Fruit fly (Drosophila melanogaster) whole organism, embryonic: ENCODE measurements around the gene Gclm.

ENCODE experiments used
- ATbp ChIP-seq: fragments of 200-800 bp; sonication (Bioruptor generic); optimal IDR thresholded peaks from 2 replicates; lab custom pipeline; 2017; ENCODE audit warnings: missing biosample characterization, mild to moderate bottlenecking, missing genetic modification characterization, missing genetic modification reagents
- B-H1 ChIP-seq: fragments of 200-800 bp; sonication (Bioruptor generic); IDR thresholded peaks from 3 replicates; pipeline ENCODE4 v1.3.6; 2022; ENCODE audit warnings: missing biosample characterization, missing genetic modification characterization
- Blimp-1 ChIP-seq: fragments of 200-800 bp; sonication (Bioruptor generic); optimal IDR thresholded peaks from 3 replicates; lab custom pipeline; 2018; ENCODE audit warnings: missing biosample characterization, missing genetic modification characterization, mild to moderate bottlenecking, moderate library complexity, missing genetic modification reagents
- CG10979 ChIP-seq: fragments of 200-800 bp; sonication (Bioruptor generic); optimal IDR thresholded peaks from 2 replicates; lab custom pipeline; 2018; ENCODE audit warnings: missing biosample characterization, mild to moderate bottlenecking, missing genetic modification characterization, moderate library complexity
- CG11504 ChIP-seq: fragments of 200-800 bp; sonication (Bioruptor generic); optimal IDR thresholded peaks from 3 replicates; lab custom pipeline; 2019; ENCODE audit warnings: missing biosample characterization, mild to moderate bottlenecking, missing genetic modification characterization, moderate library complexity
- CG12391 ChIP-seq: fragments of 200-800 bp; sonication (Bioruptor generic); optimal IDR thresholded peaks from 3 replicates; lab custom pipeline; 2018; ENCODE audit warnings: missing biosample characterization, mild to moderate bottlenecking, missing genetic modification characterization, moderate library complexity
- CG12769 ChIP-seq: fragments of 200-800 bp; sonication (Bioruptor generic); optimal IDR thresholded peaks from 2 replicates; lab custom pipeline; 2019; ENCODE audit warnings: missing biosample characterization, mild to moderate bottlenecking, missing genetic modification characterization, moderate library complexity
- CG15696 ChIP-seq: fragments of 200-800 bp; sonication (Bioruptor generic); optimal IDR thresholded peaks from 2 replicates; lab custom pipeline; 2019; ENCODE audit warnings: missing biosample characterization, mild to moderate bottlenecking, missing genetic modification characterization, moderate library complexity
- CG17361 ChIP-seq: fragments of 200-800 bp; sonication (Bioruptor generic); IDR thresholded peaks from 3 replicates; pipeline ENCODE4 v1.3.6; 2022; ENCODE audit warnings: missing biosample characterization, missing genetic modification characterization
- CG17829 ChIP-seq: fragments of 200-800 bp; optimal IDR thresholded peaks from 2 replicates; lab custom pipeline; 2019; ENCODE audit warnings: missing biosample characterization, mild to moderate bottlenecking, missing genetic modification characterization, moderate library complexity
- CG17912 ChIP-seq: fragments of 200-800 bp; sonication (Bioruptor generic); optimal IDR thresholded peaks from 2 replicates; lab custom pipeline; 2018; ENCODE audit warnings: missing biosample characterization, mild to moderate bottlenecking, missing genetic modification characterization
- CG18262 ChIP-seq: fragments of 200-800 bp; optimal IDR thresholded peaks from 3 replicates; lab custom pipeline; 2019; ENCODE audit warnings: missing biosample characterization, mild to moderate bottlenecking, missing genetic modification characterization, moderate library complexity
- CG18476 ChIP-seq: fragments of 200-800 bp; sonication (Bioruptor generic); optimal IDR thresholded peaks from 2 replicates; lab custom pipeline; 2016; ENCODE audit warnings: missing biosample characterization, mild to moderate bottlenecking, missing genetic modification characterization
- CG30020 ChIP-seq: fragments of 200-800 bp; optimal IDR thresholded peaks from 2 replicates; lab custom pipeline; 2019; ENCODE audit warnings: missing biosample characterization, mild to moderate bottlenecking, missing genetic modification characterization, moderate library complexity
- CG4424 ChIP-seq: fragments of 200-800 bp; sonication (Bioruptor generic); optimal IDR thresholded peaks from 3 replicates; lab custom pipeline; 2016; ENCODE audit warnings: missing biosample characterization, missing genetic modification characterization
- CG7839 ChIP-seq: fragments of 200-800 bp; sonication (Bioruptor generic); optimal IDR thresholded peaks from 3 replicates; lab custom pipeline; 2018; ENCODE audit warnings: missing biosample characterization, mild to moderate bottlenecking, missing genetic modification characterization, moderate library complexity
- CG8924 ChIP-seq: fragments of 200-800 bp; optimal IDR thresholded peaks from 3 replicates; lab custom pipeline; 2019; ENCODE audit warnings: missing biosample characterization, mild to moderate bottlenecking, missing genetic modification characterization, moderate library complexity
- CG9817 ChIP-seq: fragments of 200-800 bp; sonication (Bioruptor generic); optimal IDR thresholded peaks from 2 replicates; lab custom pipeline; 2018; ENCODE audit warnings: missing biosample characterization, mild to moderate bottlenecking, missing genetic modification characterization, moderate library complexity
- CHES-1-like ChIP-seq: fragments of 200-800 bp; sonication (Bioruptor generic); optimal IDR thresholded peaks from 2 replicates; lab custom pipeline; 2016; ENCODE audit warnings: missing biosample characterization, missing genetic modification characterization
- Dref ChIP-seq: fragments of 200-800 bp; sonication (Bioruptor generic); IDR thresholded peaks from 2 replicates; pipeline ENCODE4 v1.3.6; 2022; ENCODE audit warnings: missing biosample characterization, missing genetic modification characterization
- Drgx ChIP-seq: fragments of 200-800 bp; sonication (Bioruptor generic); IDR thresholded peaks from 2 replicates; pipeline ENCODE4 v1.3.6; 2022; ENCODE audit warnings: missing biosample characterization, missing genetic modification characterization
- Ets97D ChIP-seq: fragments of 200-800 bp; sonication (Bioruptor generic); optimal IDR thresholded peaks from 3 replicates; lab custom pipeline; 2016; ENCODE audit warnings: missing biosample characterization, missing genetic modification characterization
- Fer1 ChIP-seq: fragments of 200-800 bp; sonication (Bioruptor generic); optimal IDR thresholded peaks from 2 replicates; lab custom pipeline; 2017; ENCODE audit warnings: missing biosample characterization, mild to moderate bottlenecking, missing genetic modification characterization
- H2.0 ChIP-seq: fragments of 200-800 bp; sonication (Bioruptor generic); IDR thresholded peaks from 2 replicates; pipeline ENCODE4 v1.3.6; 2022; ENCODE audit warnings: missing biosample characterization, missing genetic modification characterization
- Hr3 ChIP-seq: fragments of 200-800 bp; sonication (Bioruptor generic); optimal IDR thresholded peaks from 3 replicates; lab custom pipeline; 2016; ENCODE audit warnings: missing biosample characterization, missing genetic modification characterization
- Hr51 ChIP-seq, 2 experiments: fragments of 200-800 bp; sonication (Bioruptor generic); optimal IDR thresholded peaks; 2 replicates in 1 of 2; 3 replicates in 1 of 2; lab custom pipeline; 2016 to 2018; ENCODE audit warnings: missing biosample characterization in 2 of 2, missing genetic modification characterization in 2 of 2, mild to moderate bottlenecking in 1 of 2, moderate library complexity in 1 of 2
- Hsf ChIP-seq: fragments of 200-800 bp; sonication (Bioruptor generic); optimal IDR thresholded peaks from 3 replicates; lab custom pipeline; 2016; ENCODE audit warnings: missing biosample characterization, missing genetic modification characterization
- Oli ChIP-seq: fragments of 200-800 bp; sonication (Bioruptor generic); optimal IDR thresholded peaks from 2 replicates; lab custom pipeline; 2018; ENCODE audit warnings: missing biosample characterization, mild to moderate bottlenecking, missing genetic modification characterization, moderate library complexity
- Ptx1 ChIP-seq: fragments of 200-800 bp; sonication (Bioruptor generic); IDR thresholded peaks from 2 replicates; pipeline ENCODE4 v1.3.6; 2022; ENCODE audit warnings: missing biosample characterization, missing genetic modification characterization
- Side ChIP-seq: fragments of 200-800 bp; sonication (Bioruptor generic); optimal IDR thresholded peaks from 2 replicates; lab custom pipeline; 2016; ENCODE audit warnings: missing biosample characterization, missing genetic modification characterization
- Sry-β ChIP-seq: fragments of 200-800 bp; sonication (Bioruptor generic); optimal IDR thresholded peaks from 2 replicates; lab custom pipeline; 2018; ENCODE audit warnings: missing biosample characterization, mild to moderate bottlenecking, missing genetic modification characterization, moderate library complexity
- Ssrp ChIP-seq: fragments of 200-800 bp; sonication (Bioruptor generic); optimal IDR thresholded peaks from 2 replicates; lab custom pipeline; 2018; ENCODE audit warnings: missing biosample characterization, mild to moderate bottlenecking, missing genetic modification characterization, moderate library complexity
- Xbp1 ChIP-seq: fragments of 200-800 bp; sonication (Bioruptor generic); optimal IDR thresholded peaks from 3 replicates; lab custom pipeline; 2016; ENCODE audit warnings: missing biosample characterization, mild to moderate bottlenecking, missing genetic modification characterization
- ci ChIP-seq: fragments of 200-800 bp; sonication (Bioruptor generic); IDR thresholded peaks from 3 replicates; pipeline ENCODE4 v1.3.6; 2022; ENCODE audit warnings: missing biosample characterization, missing genetic modification characterization
- croc ChIP-seq: fragments of 200-800 bp; sonication (Bioruptor generic); conservative IDR thresholded peaks from 3 replicates; pipeline ENCODE4 v1.3.6; 2022; ENCODE audit warnings: missing biosample characterization, missing genetic modification characterization
- gem ChIP-seq: fragments of 200-800 bp; sonication (Bioruptor generic); optimal IDR thresholded peaks from 2 replicates; lab custom pipeline; 2019; ENCODE audit warnings: missing biosample characterization, mild to moderate bottlenecking, missing genetic modification characterization, moderate library complexity
- grau ChIP-seq: fragments of 200-800 bp; optimal IDR thresholded peaks from 3 replicates; lab custom pipeline; 2019; ENCODE audit warnings: missing biosample characterization, mild to moderate bottlenecking, missing genetic modification characterization, moderate library complexity
- hkb ChIP-seq, 2 experiments: fragments of 200-800 bp in 1 of 2; fragments of >200 bp in 1 of 2; sonication (Bioruptor generic) in 1 of 2; IDR thresholded peaks in 1 of 2; optimal IDR thresholded peaks in 1 of 2; 2 replicates each; pipeline versions ENCODE4 v1.3.6 to Lab custom; 2017 to 2022; ENCODE audit warnings: missing biosample characterization in 1 of 2, missing genetic modification characterization in 1 of 2
- knrl ChIP-seq: fragments of 200-800 bp; sonication (Bioruptor generic); IDR thresholded peaks from 3 replicates; pipeline ENCODE4 v1.3.6; 2022; ENCODE audit warnings: missing biosample characterization, missing genetic modification characterization; ENCODE audit not compliant: partially characterized antibody
- pan ChIP-seq, 4 experiments: fragments of >200 bp in 3 of 4; fragments of 200-800 bp in 1 of 4; sonication (Bioruptor generic) in 1 of 4; optimal IDR thresholded peaks in 3 of 4; IDR thresholded peaks in 1 of 4; 2 replicates each; pipeline versions ENCODE4 v1.3.6 to Lab custom; 2017 to 2022; ENCODE audit warnings: missing biosample characterization in 2 of 4, missing genetic modification characterization in 2 of 4, mixed read lengths in 1 of 4
- pnt ChIP-seq: fragments of 200-800 bp; sonication (Bioruptor generic); optimal IDR thresholded peaks from 3 replicates; lab custom pipeline; 2016; ENCODE audit warnings: missing biosample characterization, missing genetic modification characterization
- sens ChIP-seq: fragments of 200-800 bp; sonication (Bioruptor generic); peaks from one replicate; lab custom pipeline; 2016; ENCODE audit warnings: missing biosample characterization, missing genetic modification characterization
- sens-2 ChIP-seq: fragments of 200-800 bp; sonication (Bioruptor generic); IDR thresholded peaks from 2 replicates; pipeline ENCODE4 v1.3.6; 2022; ENCODE audit warnings: missing biosample characterization, missing genetic modification characterization
- seq ChIP-seq: fragments of 200-800 bp; sonication (Bioruptor generic); IDR thresholded peaks from 2 replicates; pipeline ENCODE4 v1.3.6; 2022; ENCODE audit warnings: missing biosample characterization, missing genetic modification characterization
- sug ChIP-seq: fragments of 200-800 bp; optimal IDR thresholded peaks from 2 replicates; lab custom pipeline; 2019; ENCODE audit warnings: missing biosample characterization, mild to moderate bottlenecking, missing genetic modification characterization, moderate library complexity
- tx ChIP-seq: fragments of 200-800 bp; sonication (Bioruptor generic); optimal IDR thresholded peaks from 2 replicates; lab custom pipeline; 2016; ENCODE audit warnings: missing biosample characterization, missing genetic modification characterization
- vfl ChIP-seq: fragments of 200-800 bp; sonication (Bioruptor generic); optimal IDR thresholded peaks from 2 replicates; lab custom pipeline; 2016; ENCODE audit warnings: missing biosample characterization, missing genetic modification characterization
- vvl ChIP-seq: fragments of 200-800 bp; sonication (Bioruptor generic); IDR thresholded peaks from 2 replicates; pipeline ENCODE4 v1.3.6; 2022; ENCODE audit warnings: missing biosample characterization, missing genetic modification characterization

Gclm gene

DNA sequence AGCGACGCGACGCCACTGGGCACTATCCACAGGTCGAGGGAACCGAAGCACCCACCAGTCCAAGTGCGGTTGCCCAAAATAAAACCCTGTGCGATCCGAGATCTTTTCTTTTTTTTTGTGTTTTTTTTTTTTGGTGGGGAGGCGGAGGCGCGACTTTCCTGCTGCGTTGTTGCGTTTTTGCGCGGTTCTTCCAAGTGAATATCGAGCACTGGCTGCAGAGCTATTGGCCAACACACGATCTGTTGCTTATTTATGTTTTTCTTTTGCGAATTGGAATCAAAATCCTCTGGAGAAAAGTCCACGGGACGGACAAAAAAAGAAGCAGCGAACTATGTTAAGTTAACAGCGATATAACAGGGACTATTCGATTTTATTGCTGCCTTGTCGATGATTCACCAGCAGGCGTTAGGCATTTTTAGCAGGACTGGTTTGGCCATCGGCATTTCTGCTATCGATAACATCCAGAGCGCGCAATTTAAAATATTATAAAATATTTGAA lies 34.5 kb upstream of the Gclm start, which contains the start of gene wge (continued):
- TF ChIP-seq Fer1 (peak; percentile 16), CHES-1-like (no peak), CG30020 (tag; lab: Kevin White, UChicago) (no peak), knrl (peak; percentile 54), Drgx (GFP tag; lab: Robert Waterston, UW) (peak; percentile 40; the same call in 1 of the 2 replicates), CG10979 (no peak), sug (tag; lab: Kevin White, UChicago) (peak; percentile 5), croc (GFP tag; lab: Robert Waterston, UW) (no peak), CG18476 (GFP tag; lab: Kevin White, UChicago) (no peak), vfl (no peak), Sry-β (no peak)

DNA sequence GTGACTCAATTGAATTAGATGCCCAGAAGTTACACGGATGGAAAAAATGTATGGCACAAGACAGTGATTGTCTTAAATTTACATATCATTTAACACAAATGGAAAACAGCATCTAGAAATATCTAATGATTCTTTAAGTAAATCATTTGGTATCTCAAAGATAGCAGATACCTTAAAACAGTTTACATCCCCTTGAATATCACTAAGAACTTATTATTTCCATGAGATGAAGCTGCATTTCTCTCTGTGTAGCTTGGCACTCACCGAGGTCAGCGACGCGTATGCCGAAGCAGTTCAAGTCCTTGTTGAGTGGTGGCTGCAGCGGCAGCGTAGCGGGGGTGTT lies 33.3 kb upstream of the Gclm start:
- TF ChIP-seq B-H1 (GFP tag; lab: Robert Waterston, UW) = 0 out of 3 replicates have a peak, but pooled peaks have one; percentile 25
- TF ChIP-seq CG9817 = peak; percentile 23
- TF ChIP-seq Dref (GFP tag; lab: Robert Waterston, UW) = no peak
- no peak for TF ChIP-seq sens-2 (GFP tag; lab: Robert Waterston, UW)
- peak; percentile 46 for TF ChIP-seq CG15696
- peak; percentile 27 for TF ChIP-seq pnt (GFP tag; lab: Kevin White, UChicago)
- TF ChIP-seq hkb (optimal IDR thresholded peaks at IDR 0.05; lab: Kevin White, UChicago) = no peak
- 0 out of 2 replicates have a peak, but pooled peaks have one; percentile 15 for TF ChIP-seq hkb (GFP tag; IDR thresholded peaks at IDR 0.05; lab: Robert Waterston, UW)
- TF ChIP-seq ATbp (GFP tag; lab: Kevin White, UChicago) = peak; percentile 16
- TF ChIP-seq grau (tag; lab: Kevin White, UChicago) = peak; percentile 33
- TF ChIP-seq Ptx1 = 0 out of 2 replicates have a peak, but pooled peaks have one; percentile 30
- peak; percentile 59 for TF ChIP-seq CG18262 (tag; lab: Kevin White, UChicago)
- TF ChIP-seq Side (GFP tag; lab: Kevin White, UChicago) = peak; percentile 9
- TF ChIP-seq Hsf (GFP tag; lab: Kevin White, UChicago) = peak; percentile 12
- TF ChIP-seq sens (GFP tag; lab: Kevin White, UChicago) = peak; percentile 86
- no peak for TF ChIP-seq tx
- TF ChIP-seq seq (GFP tag; lab: Robert Waterston, UW) = peak; percentile 57
- peak; percentile 27 for TF ChIP-seq Fer1
- TF ChIP-seq CG17361 (GFP tag; lab: Robert Waterston, UW) = peak; percentile 43; the same call in 1 of the 3 replicates
- peak; percentile 47 for TF ChIP-seq CG17829
- 0 out of 2 replicates have a peak, but pooled peaks have one; percentile 23 for TF ChIP-seq vvl (GFP tag; lab: Robert Waterston, UW)
- no peak for TF ChIP-seq pan (optimal IDR thresholded peaks at IDR 0.05; lab: Kevin White, UChicago)
- peak in 1 of 2 experiments; percentile 14 for TF ChIP-seq pan (GFP tag; optimal IDR thresholded peaks at IDR 0.05 in 1 of 2, IDR thresholded peaks at IDR 0.05 in 1 of 2)
- peak; percentile 55 for TF ChIP-seq CG7839 (tag; lab: Kevin White, UChicago)
- TF ChIP-seq ci (GFP tag; lab: Robert Waterston, UW) = peak; percentile 40; the same call in 1 of the 3 replicates
- TF ChIP-seq Xbp1 (GFP tag; lab: Kevin White, UChicago) = peak; percentile 20
- TF ChIP-seq H2.0 (GFP tag; lab: Robert Waterston, UW) = peak; percentile 34
- peak; percentile 60 for TF ChIP-seq Blimp-1
- TF ChIP-seq CG12391 = peak; percentile 14
- peak; percentile 64 for TF ChIP-seq CG11504 (tag; lab: Kevin White, UChicago)
- TF ChIP-seq Hr3 = peak; percentile 6
- peak; percentile 67 for TF ChIP-seq gem (tag; lab: Kevin White, UChicago)
- peak; percentile 25 for TF ChIP-seq CG8924 (tag; lab: Kevin White, UChicago)
- no peak for TF ChIP-seq Ets97D (GFP tag; lab: Kevin White, UChicago)
- no peak for TF ChIP-seq CG12769 (tag; lab: Kevin White, UChicago)
- TF ChIP-seq Hr51 (GFP tag; optimal IDR thresholded peaks at IDR 0.05; lab: Kevin White, UChicago) = peak in 1 of 2 experiments; percentile 41
- no peak for TF ChIP-seq CG17912
- peak; percentile 44 for TF ChIP-seq Oli (tag; lab: Kevin White, UChicago)
- TF ChIP-seq Ssrp = peak; percentile 31
- TF ChIP-seq CG4424 = peak; percentile 19
